Worm (Caenorhabditis elegans) whole organism, young adult: ENCODE data around the gene dmsr-6.

Source experiments
- B0035.1 ChIP-seq: sonication (generic microtip); optimal IDR thresholded peaks from 2 replicates; lab custom pipeline; 2016; ENCODE audit warnings: missing genetic modification characterization, mild to moderate bottlenecking, missing compliant biosample characterization, missing genotype, missing genetic modification reagents
- B0336.3 ChIP-seq: fragments of 200-800 bp; sonication (Bioruptor generic); IDR thresholded peaks from 2 replicates; pipeline ENCODE4 v1.3.6; 2022; ENCODE audit warnings: missing genetic modification characterization, missing compliant biosample characterization
- C06A6.2 ChIP-seq: fragments of 200-800 bp; sonication (Bioruptor generic); conservative IDR thresholded peaks from 2 replicates; pipeline ENCODE4 v1.3.6; 2022; ENCODE audit warnings: missing genetic modification characterization, missing compliant biosample characterization
- F23B12.7 ChIP-seq: sonication (generic microtip); optimal IDR thresholded peaks from 2 replicates; lab custom pipeline; 2017; ENCODE audit warnings: missing genetic modification characterization, mild to moderate bottlenecking, missing compliant biosample characterization, antibody characterized with exemption, moderate library complexity; ENCODE audit not compliant: insufficient read depth
- F52B5.7 ChIP-seq: sonication (generic microtip); optimal IDR thresholded peaks from 2 replicates; lab custom pipeline; 2016; ENCODE audit warnings: mild to moderate bottlenecking, missing genetic modification characterization, missing compliant biosample characterization
- F55B11.4 ChIP-seq: sonication (generic microtip); optimal IDR thresholded peaks from 2 replicates; lab custom pipeline; 2016; ENCODE audit warnings: missing compliant biosample characterization, missing genetic modification characterization, borderline replicate concordance; ENCODE audit not compliant: insufficient read depth
- T26A5.8 ChIP-seq: sonication (generic microtip); optimal IDR thresholded peaks from 2 replicates; lab custom pipeline; 2016; ENCODE audit warnings: missing genetic modification characterization, missing compliant biosample characterization
- Y53F4B.3 ChIP-seq: fragments of 200-800 bp; sonication (Bioruptor generic); IDR thresholded peaks from 2 replicates; pipeline ENCODE4 v1.3.6; 2022; ENCODE audit warnings: missing genetic modification reagents, missing genetic modification characterization, missing compliant biosample characterization
- Y56A3A.18 ChIP-seq: fragments of 200-800 bp; sonication (Bioruptor generic); IDR thresholded peaks from 2 replicates; pipeline ENCODE4 v1.3.6; 2022; ENCODE audit warnings: missing genetic modification reagents, missing genetic modification characterization, missing compliant biosample characterization
- Y67H2A.10 ChIP-seq: fragments of 200-800 bp; sonication (Bioruptor generic); conservative IDR thresholded peaks from 2 replicates; pipeline ENCODE4 v1.3.6; 2022; ENCODE audit warnings: missing genetic modification reagents, missing genetic modification characterization, missing compliant biosample characterization
- Y79H2A.3 ChIP-seq: fragments of 200-800 bp; sonication (Bioruptor generic); conservative IDR thresholded peaks from 2 replicates; pipeline ENCODE4 v1.3.6; 2022; ENCODE audit warnings: missing genetic modification reagents, missing genetic modification characterization, missing compliant biosample characterization
- Y95B8A.8 ChIP-seq: fragments of 200-800 bp; sonication (Bioruptor generic); IDR thresholded peaks from 2 replicates; pipeline ENCODE4 v1.3.6; 2022; ENCODE audit warnings: missing genetic modification reagents, missing genetic modification characterization, missing compliant biosample characterization
- akir-1 ChIP-seq: fragments of 200-800 bp; sonication (Bioruptor generic); optimal IDR thresholded peaks from 2 replicates; lab custom pipeline; 2018; ENCODE audit warnings: mild to moderate bottlenecking, missing genetic modification characterization, moderate library complexity, missing compliant biosample characterization
- aptf-3 ChIP-seq: fragments of 200-800 bp; sonication (Bioruptor generic); IDR thresholded peaks from 2 replicates; pipeline ENCODE4 v1.3.6; 2022; ENCODE audit warnings: missing genetic modification characterization, missing compliant biosample characterization
- atf-7 ChIP-seq: sonication (generic microtip); optimal IDR thresholded peaks from 2 replicates; lab custom pipeline; 2017; ENCODE audit warnings: mild to moderate bottlenecking, missing genetic modification characterization, missing compliant biosample characterization
- ccch-3 ChIP-seq: fragments of 200-800 bp; sonication (Bioruptor generic); optimal IDR thresholded peaks from 2 replicates; lab custom pipeline; 2018; ENCODE audit warnings: mild to moderate bottlenecking, missing genetic modification characterization, missing compliant biosample characterization
- ceh-91 ChIP-seq: fragments of 200-800 bp; sonication (Bioruptor generic); IDR thresholded peaks from 2 replicates; pipeline ENCODE4 v1.3.6; 2022; ENCODE audit warnings: missing genetic modification reagents, missing genetic modification characterization, missing compliant biosample characterization
- dpl-1 ChIP-seq: fragments of 150-350 bp; optimal IDR thresholded peaks from 2 replicates; lab custom pipeline; 2014; ENCODE audit warnings: missing biosample characterization, missing genetic modification reagents, missing genetic modification characterization
- efl-1 ChIP-seq: fragments of 150-350 bp; optimal IDR thresholded peaks from 2 replicates; lab custom pipeline; 2014; ENCODE audit warnings: missing biosample characterization, missing genetic modification reagents, missing genetic modification characterization
- egl-18 ChIP-seq: fragments of 200-800 bp; sonication (Bioruptor generic); IDR thresholded peaks from 2 replicates; pipeline ENCODE4 v1.3.6; 2022; ENCODE audit warnings: missing genetic modification reagents, missing genetic modification characterization, missing compliant biosample characterization
- egrh-3 ChIP-seq: fragments of 200-800 bp; sonication (Bioruptor generic); IDR thresholded peaks from 2 replicates; pipeline ENCODE4 v1.3.6; 2022; ENCODE audit warnings: missing genetic modification reagents, missing genetic modification characterization, missing compliant biosample characterization
- gei-17 ChIP-seq: fragments of 200-800 bp; sonication (Bioruptor generic); optimal IDR thresholded peaks from 2 replicates; lab custom pipeline; 2018; ENCODE audit warnings: mild to moderate bottlenecking, missing genetic modification characterization, missing compliant biosample characterization
- him-1 ChIP-seq: sonication (generic microtip); optimal IDR thresholded peaks from 2 replicates; lab custom pipeline; 2016; ENCODE audit warnings: missing genotype, missing genetic modification reagents, missing genetic modification characterization, missing compliant biosample characterization
- hlh-12 ChIP-seq: sonication (generic microtip); optimal IDR thresholded peaks from 2 replicates; lab custom pipeline; 2016; ENCODE audit warnings: missing genetic modification characterization, missing compliant biosample characterization
- hmg-1.2 ChIP-seq: fragments of 200-800 bp; sonication (Bioruptor generic); IDR thresholded peaks from 2 replicates; pipeline ENCODE4 v1.3.6; 2022; ENCODE audit warnings: missing genetic modification reagents, missing genetic modification characterization, missing compliant biosample characterization
- hsf-1 ChIP-seq: fragments of 200-800 bp; sonication (Bioruptor generic); IDR thresholded peaks from 2 replicates; pipeline ENCODE4 v1.3.6; 2022; ENCODE audit warnings: missing genetic modification reagents, missing genetic modification characterization, missing compliant biosample characterization
- lin-40 ChIP-seq: sonication (generic microtip); optimal IDR thresholded peaks from 2 replicates; lab custom pipeline; 2016; ENCODE audit warnings: missing genetic modification characterization, mild to moderate bottlenecking, missing compliant biosample characterization, missing genotype, missing genetic modification reagents
- lin-54 ChIP-seq: fragments of 200-800 bp; sonication (Bioruptor generic); optimal IDR thresholded peaks from 2 replicates; lab custom pipeline; 2018; ENCODE audit warnings: mild to moderate bottlenecking, missing genetic modification characterization, missing compliant biosample characterization
- lir-1 ChIP-seq: fragments of 200-800 bp; sonication (Bioruptor generic); conservative IDR thresholded peaks from 2 replicates; pipeline ENCODE4 v1.3.6; 2022; ENCODE audit warnings: missing genetic modification reagents, missing genetic modification characterization, missing compliant biosample characterization
- madf-10 ChIP-seq: sonication (generic microtip); optimal IDR thresholded peaks from 2 replicates; lab custom pipeline; 2016; ENCODE audit warnings: mild to moderate bottlenecking, missing genetic modification characterization, missing compliant biosample characterization
- madf-6 ChIP-seq: fragments of 200-800 bp; sonication (Bioruptor generic); IDR thresholded peaks from 2 replicates; pipeline ENCODE4 v1.3.6; 2022; ENCODE audit warnings: missing genetic modification reagents, missing genetic modification characterization, missing compliant biosample characterization
- madf-8 ChIP-seq: fragments of 200-800 bp; sonication (Bioruptor generic); conservative IDR thresholded peaks from 2 replicates; pipeline ENCODE4 v1.3.6; 2022; ENCODE audit warnings: missing genetic modification reagents, missing genetic modification characterization, missing compliant biosample characterization
- nfyb-1 ChIP-seq: fragments of 200-800 bp; sonication (Bioruptor generic); IDR thresholded peaks from 2 replicates; pipeline ENCODE4 v1.3.6; 2022; ENCODE audit warnings: missing genetic modification reagents, missing genetic modification characterization, missing compliant biosample characterization
- nhr-179 ChIP-seq: sonication (generic microtip); optimal IDR thresholded peaks from 2 replicates; lab custom pipeline; 2016; ENCODE audit warnings: mild to moderate bottlenecking, missing genetic modification characterization, missing compliant biosample characterization
- pha-4 ChIP-seq: fragments of 150-350 bp; sonication (generic microtip); optimal IDR thresholded peaks from 2 replicates; lab custom pipeline; 2014; ENCODE audit warnings: missing biosample characterization, missing genetic modification reagents, missing genetic modification characterization
- rec-8 ChIP-seq, 2 experiments: sonication (generic microtip); optimal IDR thresholded peaks; 2 replicates each; lab custom pipeline; 2016; ENCODE audit warnings: mild to moderate bottlenecking in 2 of 2, missing genetic modification characterization in 2 of 2, missing genetic modification reagents in 2 of 2, missing genotype in 2 of 2, missing biosample characterization in 1 of 2, missing compliant biosample characterization in 1 of 2, moderate library complexity in 1 of 2
- sea-2 ChIP-seq: fragments of 200-800 bp; sonication (Bioruptor generic); IDR thresholded peaks from 2 replicates; pipeline ENCODE4 v1.3.6; 2022; ENCODE audit warnings: missing genetic modification characterization, missing compliant biosample characterization
- snpc-1.3 ChIP-seq: sonication (generic microtip); optimal IDR thresholded peaks from 2 replicates; lab custom pipeline; 2017; ENCODE audit warnings: missing genetic modification characterization, mild to moderate bottlenecking, missing compliant biosample characterization, antibody characterized with exemption, moderate library complexity, missing genotype, missing genetic modification reagents; ENCODE audit not compliant: insufficient read depth
- snpc-3.4 ChIP-seq: sonication (generic microtip); optimal IDR thresholded peaks from 2 replicates; lab custom pipeline; 2017; ENCODE audit warnings: missing genetic modification characterization, mild to moderate bottlenecking, missing compliant biosample characterization, antibody characterized with exemption, moderate library complexity, missing genotype, missing genetic modification reagents
- snpc-4 ChIP-seq, 5 experiments: fragments of 150-350 bp in 1 of 5; sonication (generic microtip) in 4 of 5; optimal IDR thresholded peaks; 2 replicates each; lab custom pipeline; 2014 to 2018; ENCODE audit warnings: missing genetic modification characterization in 5 of 5, missing biosample characterization in 3 of 5, antibody characterized with exemption in 2 of 5, mild to moderate bottlenecking in 2 of 5, missing compliant biosample characterization in 2 of 5, missing genotype in 2 of 5, moderate library complexity in 2 of 5, missing genetic modification reagents in 1 of 5
- sptf-2 ChIP-seq: fragments of 200-800 bp; sonication (Bioruptor generic); optimal IDR thresholded peaks from 2 replicates; lab custom pipeline; 2018; ENCODE audit warnings: mild to moderate bottlenecking, missing genetic modification characterization, missing compliant biosample characterization
- unc-130 ChIP-seq: sonication (generic microtip); optimal IDR thresholded peaks from 2 replicates; lab custom pipeline; 2016; ENCODE audit warnings: missing genetic modification reagents, missing genetic modification characterization, missing compliant biosample characterization
- unc-62 ChIP-seq: fragments of 150-350 bp; optimal IDR thresholded peaks from 2 replicates; lab custom pipeline; 2014; ENCODE audit warnings: missing biosample characterization, missing genetic modification reagents, missing genetic modification characterization
- ztf-18 ChIP-seq: sonication (generic microtip); optimal IDR thresholded peaks from 2 replicates; lab custom pipeline; 2016; ENCODE audit warnings: missing genotype, mild to moderate bottlenecking, missing genetic modification characterization, missing compliant biosample characterization
- ztf-22 ChIP-seq: fragments of 200-800 bp; sonication (Bioruptor generic); optimal IDR thresholded peaks from 2 replicates; lab custom pipeline; 2018; ENCODE audit warnings: mild to moderate bottlenecking, missing genetic modification characterization, moderate library complexity, missing compliant biosample characterization
- ztf-3 ChIP-seq: fragments of 200-800 bp; sonication (Bioruptor generic); optimal IDR thresholded peaks from 2 replicates; lab custom pipeline; 2018; ENCODE audit warnings: mild to moderate bottlenecking, missing genetic modification characterization, missing compliant biosample characterization

dmsr-6 gene

DNA sequence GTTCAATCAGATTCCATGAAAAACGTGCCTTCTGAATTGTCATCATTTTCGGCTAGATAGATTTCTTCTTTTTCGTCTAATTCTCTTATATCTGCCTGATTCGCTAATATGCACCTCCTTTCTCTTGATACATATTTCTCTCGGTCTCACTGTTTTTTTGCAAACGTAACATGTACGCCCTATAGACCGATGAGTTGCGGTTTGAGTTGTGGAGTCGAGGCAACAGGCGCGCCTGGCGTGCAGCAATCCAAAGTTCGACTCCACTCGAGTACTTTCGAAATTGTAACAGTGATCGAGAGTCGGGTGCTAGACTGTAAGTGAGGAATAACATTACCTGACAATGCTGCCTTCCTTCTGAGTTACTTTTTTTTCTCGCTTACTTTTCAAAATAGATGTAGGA, 41.4 kb downstream of the dmsr-6 start (continued):
- TF ChIP-seq madf-8 (GFP tag; lab: Robert Waterston, UW), result peak; percentile 36; the same call in 1 of the 2 replicates
- peak; percentile 86; the same call in 1 of the 2 replicates for TF ChIP-seq sea-2 (GFP tag; lab: Robert Waterston, UW)
- peak; percentile 86 for TF ChIP-seq atf-7 (tag; lab: Kevin White, UChicago)
- TF ChIP-seq snpc-4 (GFP tag; optimal IDR thresholded peaks at IDR 0.05; lab: Kevin White, UChicago), result peak; percentile 86
- TF ChIP-seq snpc-4 (tag; optimal IDR thresholded peaks at IDR 0.05; lab: Kevin White, UChicago), result peak; percentile 76 to 92 (median 88)
- TF ChIP-seq rec-8 (tag; optimal IDR thresholded peaks at IDR 0.05; lab: Kevin White, UChicago), result peak; percentile 86 to 91
- peak; percentile 59 for TF ChIP-seq B0035.1 (tag; lab: Kevin White, UChicago)
- TF ChIP-seq C06A6.2 (GFP tag; lab: Robert Waterston, UW), result peak; percentile 66
- TF ChIP-seq unc-130 (GFP tag; lab: Kevin White, UChicago), result peak; percentile 57
- no peak for TF ChIP-seq egl-18
- peak; percentile 96 for TF ChIP-seq F23B12.7 (tag; lab: Kevin White, UChicago)
- TF ChIP-seq egrh-3 (GFP tag; lab: Robert Waterston, UW), result peak; percentile 58; the same call in 1 of the 2 replicates
- peak; percentile 86 for TF ChIP-seq lin-54 (GFP tag; lab: Kevin White, UChicago)
- TF ChIP-seq madf-10 (tag; lab: Kevin White, UChicago), result peak; percentile 90
- TF ChIP-seq F55B11.4, result peak; percentile 48
- peak; percentile 88 for TF ChIP-seq akir-1
- no peak for TF ChIP-seq nhr-179 (tag; lab: Kevin White, UChicago)
- peak; percentile 95 for TF ChIP-seq nfyb-1 (GFP tag; lab: Robert Waterston, UW)
- TF ChIP-seq efl-1 (GFP tag; lab: Kevin White, UChicago), result peak; percentile 9
- peak; percentile 67 for TF ChIP-seq lir-1 (GFP tag; lab: Robert Waterston, UW)
- no peak for TF ChIP-seq pha-4 (tag; lab: Kevin White, UChicago)
- no peak; the same call in 1 of the 2 replicates for TF ChIP-seq Y53F4B.3 (GFP tag; lab: Robert Waterston, UW)
- no peak for TF ChIP-seq ccch-3
- TF ChIP-seq T26A5.8 (tag; lab: Kevin White, UChicago), result peak; percentile 16
- peak; percentile 14 for TF ChIP-seq dpl-1 (GFP tag; lab: Kevin White, UChicago)
- TF ChIP-seq F52B5.7 (tag; lab: Kevin White, UChicago), result peak; percentile 95
- TF ChIP-seq lin-40, result peak; percentile 83
- TF ChIP-seq aptf-3, result 0 out of 2 replicates have a peak, but pooled peaks have one; percentile 70
- TF ChIP-seq hlh-12, result peak; percentile 31
- TF ChIP-seq ztf-22, result peak; percentile 74
- peak; percentile 86 for TF ChIP-seq sptf-2 (GFP tag; lab: Kevin White, UChicago)
- no peak; the same call in 1 of the 2 replicates for TF ChIP-seq Y79H2A.3 (GFP tag; lab: Robert Waterston, UW)
- TF ChIP-seq gei-17, result peak; percentile 59
- TF ChIP-seq ceh-91 (GFP tag; lab: Robert Waterston, UW), result peak; percentile 23; the same call in 1 of the 2 replicates
- peak; percentile 87 for TF ChIP-seq ztf-18 (tag; lab: Kevin White, UChicago)

DNA sequence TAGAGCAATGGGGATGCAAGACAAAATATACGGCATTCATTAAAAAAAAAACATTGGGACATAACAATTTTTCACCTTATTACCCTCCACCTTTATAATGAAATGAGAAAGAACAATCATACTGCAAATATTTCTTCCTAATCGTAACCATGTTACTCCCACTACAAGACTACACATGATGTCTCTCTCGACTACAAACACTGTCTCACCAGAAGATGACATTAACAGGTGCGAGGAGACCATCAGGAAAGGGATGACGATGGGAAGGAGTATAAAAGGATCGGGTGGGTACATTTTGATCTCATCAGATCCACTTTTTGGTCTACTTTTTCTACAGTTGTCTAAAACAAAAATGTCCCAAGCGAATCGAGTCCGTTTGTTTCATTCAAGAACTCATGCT, 42.4 kb downstream of the dmsr-6 start, which contains the start of gene dhs-8:
TSS of gene dhs-8 (plus strand) at position 179 of the 400 bp plus-strand sequence.
- TF ChIP-seq Y67H2A.10 (GFP tag; lab: Robert Waterston, UW) (no peak), madf-8 (GFP tag; lab: Robert Waterston, UW) (no peak)

DNA sequence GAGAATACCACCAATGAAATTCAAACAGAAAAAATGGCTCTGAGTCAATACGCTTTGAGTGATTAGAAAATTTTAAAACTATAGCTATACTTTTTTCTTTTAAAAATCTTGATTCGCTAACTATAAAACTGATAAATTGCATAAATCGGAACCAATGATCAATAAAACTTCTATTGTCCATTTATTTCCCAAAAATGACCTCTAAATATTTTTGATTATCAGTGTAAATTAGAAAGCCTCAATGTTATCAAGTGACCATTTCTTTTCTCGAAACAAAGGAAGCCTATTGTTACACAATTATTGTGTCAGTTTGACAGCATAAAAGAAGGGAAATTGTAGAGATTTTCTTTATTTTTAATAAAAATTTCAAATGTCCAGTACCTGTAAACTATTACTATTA, 44.7 kb downstream of the dmsr-6 start, which contains the start of gene K10H10.4:
TSS of gene K10H10.4 (plus strand) at position 301 of the 400 bp plus-strand sequence.
- TF ChIP-seq Y95B8A.8 (GFP tag; lab: Robert Waterston, UW) (no peak), hmg-1.2 (GFP tag; lab: Robert Waterston, UW) (no peak), snpc-3.4 (tag; lab: Kevin White, UChicago) (no peak), unc-62 (no peak), B0336.3 (GFP tag; lab: Robert Waterston, UW) (no peak), hsf-1 (GFP tag; lab: Robert Waterston, UW) (no peak), him-1 (tag; lab: Kevin White, UChicago) (no peak), snpc-1.3 (tag; lab: Kevin White, UChicago) (no peak), ccch-3 (no peak), ztf-3 (no peak), Y56A3A.18 (GFP tag; lab: Robert Waterston, UW) (no peak), F55B11.4 (no peak), efl-1 (GFP tag; lab: Kevin White, UChicago) (no peak), madf-6 (GFP tag; lab: Robert Waterston, UW) (no peak)
